Fruit fly (Drosophila melanogaster) whole organism, pupa: ENCODE measurements around the gene CG13045.

ENCODE experiments used
- CG10348 ChIP-seq: fragments of 200-800 bp; sonication (Bioruptor generic); IDR thresholded peaks from 2 replicates; pipeline ENCODE4 v1.3.6; 2022; ENCODE audit warnings: missing biosample characterization, missing genetic modification characterization
- CG12605 ChIP-seq: fragments of 200-800 bp; sonication (Bioruptor generic); IDR thresholded peaks from 2 replicates; pipeline ENCODE4 v1.3.6; 2022; ENCODE audit warnings: missing biosample characterization, missing genetic modification characterization
- CG13204 ChIP-seq: fragments of 200-800 bp; sonication (Bioruptor generic); optimal IDR thresholded peaks from 2 replicates; lab custom pipeline; 2018; ENCODE audit warnings: missing biosample characterization, mild to moderate bottlenecking, missing genetic modification characterization, moderate library complexity
- CG14655 ChIP-seq: fragments of 200-800 bp; sonication (Bioruptor generic); optimal IDR thresholded peaks from 3 replicates; lab custom pipeline; 2017; ENCODE audit warnings: mild to moderate bottlenecking, missing biosample characterization, missing genetic modification reagents, missing genetic modification characterization
- CG15710 ChIP-seq: fragments of 200-800 bp; sonication (Bioruptor generic); optimal IDR thresholded peaks from 2 replicates; lab custom pipeline; 2018; ENCODE audit warnings: missing biosample characterization, mild to moderate bottlenecking, missing genetic modification characterization, moderate library complexity
- CG17806 ChIP-seq: fragments of 200-800 bp; sonication (Bioruptor generic); optimal IDR thresholded peaks from 2 replicates; lab custom pipeline; 2018; ENCODE audit warnings: missing biosample characterization, mild to moderate bottlenecking, missing genetic modification characterization, moderate library complexity
- CG32121 ChIP-seq: fragments of 200-800 bp; sonication (Bioruptor generic); IDR thresholded peaks from 2 replicates; pipeline ENCODE4 v1.3.6; 2022; ENCODE audit warnings: missing biosample characterization, missing genetic modification characterization
- CG34367 ChIP-seq: fragments of 200-800 bp; sonication (Bioruptor generic); optimal IDR thresholded peaks from 2 replicates; lab custom pipeline; 2018; ENCODE audit warnings: missing biosample characterization, mild to moderate bottlenecking, missing genetic modification characterization
- CG4496 ChIP-seq: fragments of 200-800 bp; sonication (Bioruptor generic); IDR thresholded peaks from 3 replicates; pipeline ENCODE4 v1.3.6; 2022; ENCODE audit warnings: missing biosample characterization, missing genetic modification characterization
- CG8159 ChIP-seq: fragments of 200-800 bp; sonication (Bioruptor generic); optimal IDR thresholded peaks from 3 replicates; lab custom pipeline; 2018; ENCODE audit warnings: missing biosample characterization, mild to moderate bottlenecking, missing genetic modification characterization, moderate library complexity
- CG8301 ChIP-seq: fragments of 200-800 bp; sonication (Bioruptor generic); optimal IDR thresholded peaks from 2 replicates; lab custom pipeline; 2018; ENCODE audit warnings: missing biosample characterization, mild to moderate bottlenecking, missing genetic modification characterization
- CG9948 ChIP-seq: fragments of 200-800 bp; sonication (Bioruptor generic); optimal IDR thresholded peaks from 2 replicates; lab custom pipeline; 2018; ENCODE audit warnings: missing biosample characterization, mild to moderate bottlenecking, missing genetic modification characterization, moderate library complexity
- D1 ChIP-seq: fragments of 200-800 bp; sonication (Bioruptor generic); optimal IDR thresholded peaks from 2 replicates; lab custom pipeline; 2018; ENCODE audit warnings: missing biosample characterization, mild to moderate bottlenecking, missing genetic modification characterization, moderate library complexity
- EcR ChIP-seq: fragments of 200-800 bp; sonication (Bioruptor generic); optimal IDR thresholded peaks from 3 replicates; lab custom pipeline; 2019; ENCODE audit warnings: missing biosample characterization, missing genetic modification characterization, mild to moderate bottlenecking, moderate library complexity, missing genetic modification reagents
- Ets98B ChIP-seq: fragments of 200-800 bp; sonication (Bioruptor generic); IDR thresholded peaks from 2 replicates; pipeline ENCODE4 v1.3.6; 2022; ENCODE audit warnings: missing biosample characterization, missing genetic modification characterization
- Pif1A ChIP-seq: fragments of 200-800 bp; sonication (Bioruptor generic); optimal IDR thresholded peaks from 3 replicates; lab custom pipeline; 2016; ENCODE audit warnings: missing biosample characterization, missing genetic modification characterization
- Pif1B ChIP-seq: fragments of 200-800 bp; sonication (Bioruptor generic); optimal IDR thresholded peaks from 3 replicates; lab custom pipeline; 2016; ENCODE audit warnings: missing biosample characterization, missing genetic modification characterization
- Snoo ChIP-seq: fragments of 200-800 bp; sonication (Bioruptor generic); optimal IDR thresholded peaks from 3 replicates; lab custom pipeline; 2017; ENCODE audit warnings: missing biosample characterization, mild to moderate bottlenecking, missing genetic modification characterization, inconsistent platforms
- fd96Ca ChIP-seq: fragments of 200-800 bp; sonication (Bioruptor generic); IDR thresholded peaks from 3 replicates; pipeline ENCODE4 v1.3.6; 2022; ENCODE audit warnings: missing biosample characterization, missing genetic modification characterization
- gl ChIP-seq: fragments of 200-800 bp; sonication (Bioruptor generic); optimal IDR thresholded peaks from 2 replicates; lab custom pipeline; 2018; ENCODE audit warnings: missing biosample characterization, mild to moderate bottlenecking, missing genetic modification characterization
- rn ChIP-seq: fragments of 200-800 bp; sonication (Bioruptor generic); IDR thresholded peaks from 2 replicates; pipeline ENCODE4 v1.3.6; 2022; ENCODE audit warnings: missing biosample characterization, missing genetic modification characterization

CG13045 gene

DNA sequence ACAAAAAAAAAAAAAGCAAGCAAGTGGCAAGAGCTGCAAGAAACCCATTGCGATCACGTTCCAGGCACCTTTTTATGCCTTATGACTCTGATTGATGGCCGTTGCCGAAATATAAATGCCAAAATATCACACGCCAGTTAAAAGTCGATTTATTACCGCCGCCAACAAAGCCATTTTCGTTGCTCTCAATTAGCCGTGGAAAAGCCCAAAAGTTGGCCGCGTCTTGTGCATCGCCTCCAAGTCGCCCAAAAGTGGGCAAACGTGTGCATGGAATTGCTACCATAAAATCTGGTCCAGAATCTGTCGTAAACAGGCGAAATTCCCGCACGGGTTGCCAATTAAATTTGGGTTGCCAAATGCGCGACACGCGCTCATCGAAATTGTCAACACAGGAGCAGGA, 928 bp upstream of the CG13045 start:
- no peak for TF ChIP-seq CG8301
- TF ChIP-seq CG14655 (GFP tag; lab: Kevin White, UChicago), result no peak
- no peak for TF ChIP-seq D1 (tag; lab: Kevin White, UChicago)
- TF ChIP-seq fd96Ca (GFP tag; lab: Robert Waterston, UW), result peak; percentile 19; the same call in 1 of the 3 replicates
- TF ChIP-seq CG8159 (tag; lab: Kevin White, UChicago), result no peak
- TF ChIP-seq CG13204 (GFP tag; lab: Kevin White, UChicago), result no peak
- TF ChIP-seq CG32121 (GFP tag; lab: Robert Waterston, UW), result no peak
- no peak for TF ChIP-seq CG15710
- peak; percentile 48 for TF ChIP-seq Ets98B (GFP tag; lab: Robert Waterston, UW)
- peak; percentile 13; the same call in 1 of the 3 replicates for TF ChIP-seq CG4496 (GFP tag; lab: Robert Waterston, UW)
- TF ChIP-seq Snoo (tag; lab: Kevin White, UChicago), result no peak
- TF ChIP-seq CG17806 (tag; lab: Kevin White, UChicago), result no peak

- TF ChIP-seq CG8159 (tag; lab: Kevin White, UChicago) (peak; percentile 10), CG32121 (GFP tag; lab: Robert Waterston, UW) (no peak), CG4496 (GFP tag; lab: Robert Waterston, UW) (no peak), CG9948 (tag; lab: Kevin White, UChicago) (peak; percentile 32), CG14655 (GFP tag; lab: Kevin White, UChicago) (peak; percentile 52), CG17806 (tag; lab: Kevin White, UChicago) (peak; percentile 22), Pif1A (GFP tag; lab: Kevin White, UChicago) (peak; percentile 25), EcR (GFP tag; lab: Kevin White, UChicago) (no peak), CG15710 (peak; percentile 5), CG34367 (tag; lab: Kevin White, UChicago) (peak; percentile 3), CG13204 (GFP tag; lab: Kevin White, UChicago) (no peak)
Measured at dm6 chr3L:16289067-16289466, 1.7 kb downstream of the CG13045 start.

DNA sequence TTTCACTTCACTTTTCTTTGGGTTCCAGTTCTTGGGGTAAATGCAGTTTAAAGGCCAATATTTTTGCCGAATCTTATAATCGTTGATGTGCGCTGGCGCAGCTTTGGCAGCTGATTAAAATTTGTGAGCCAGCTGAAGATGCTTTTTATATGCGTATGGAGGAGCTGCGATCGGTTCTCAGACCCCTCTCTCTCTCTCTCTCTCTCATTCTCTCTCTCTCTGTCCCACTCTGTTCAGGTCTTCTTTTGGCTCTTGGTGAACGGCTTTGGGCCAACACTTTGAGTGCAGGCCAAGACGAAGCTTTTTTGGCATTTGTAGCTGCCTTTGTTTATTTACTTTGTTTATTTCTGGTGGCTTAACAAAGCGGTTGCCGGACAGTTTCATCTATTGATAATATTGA, 2.4 kb downstream of the CG13045 start, which contains the start of gene CG13046:
CG13046 (minus strand) TSS at position 101 of the 400 bp plus-strand sequence.
- no peak for TF ChIP-seq CG14655 (GFP tag; lab: Kevin White, UChicago)
- no peak for TF ChIP-seq CG34367 (tag; lab: Kevin White, UChicago)
- TF ChIP-seq Pif1A (GFP tag; lab: Kevin White, UChicago), result no peak
- no peak for TF ChIP-seq CG4496 (GFP tag; lab: Robert Waterston, UW)

DNA sequence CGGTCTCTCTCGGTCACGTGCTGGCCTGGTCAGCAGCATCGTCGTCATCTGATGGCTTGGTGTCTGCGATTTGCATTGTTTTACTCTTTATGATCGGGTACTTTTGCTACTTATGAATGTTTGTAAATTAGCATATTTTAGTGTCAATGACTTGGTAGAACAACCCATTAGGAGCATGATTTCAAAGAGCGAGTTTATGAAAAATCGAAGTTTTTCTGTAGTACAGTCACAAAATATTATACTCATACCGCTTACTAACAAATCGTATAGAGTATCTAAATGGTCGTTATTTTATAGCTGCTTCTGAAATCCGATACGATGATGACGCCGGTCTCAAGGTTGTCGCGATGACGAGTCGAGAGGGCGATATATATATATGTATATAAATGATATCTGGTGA, 4.5 kb downstream of the CG13045 start:
- TF ChIP-seq EcR (GFP tag; lab: Kevin White, UChicago), result peak; percentile 87
- peak; percentile 33 for TF ChIP-seq CG13204 (GFP tag; lab: Kevin White, UChicago)
- peak; percentile 56 for TF ChIP-seq Pif1B
- no peak for TF ChIP-seq CG12605 (GFP tag; lab: Robert Waterston, UW)
- TF ChIP-seq CG34367 (tag; lab: Kevin White, UChicago), result peak; percentile 67
- TF ChIP-seq CG32121 (GFP tag; lab: Robert Waterston, UW), result no peak
- TF ChIP-seq CG8301, result no peak
- peak; percentile 89 for TF ChIP-seq CG8159 (tag; lab: Kevin White, UChicago)
- peak; percentile 62 for TF ChIP-seq D1 (tag; lab: Kevin White, UChicago)
- peak; percentile 53 for TF ChIP-seq gl (tag; lab: Kevin White, UChicago)
- peak; percentile 7 for TF ChIP-seq Snoo (tag; lab: Kevin White, UChicago)
- peak; percentile 70 for TF ChIP-seq CG9948 (tag; lab: Kevin White, UChicago)
- no peak for TF ChIP-seq CG4496 (GFP tag; lab: Robert Waterston, UW)
- TF ChIP-seq CG10348 (GFP tag; lab: Robert Waterston, UW), result no peak
- TF ChIP-seq rn (GFP tag; lab: Robert Waterston, UW), result no peak
- peak; percentile 76 for TF ChIP-seq CG17806 (tag; lab: Kevin White, UChicago)
- peak; percentile 27 for TF ChIP-seq CG14655 (GFP tag; lab: Kevin White, UChicago)
- TF ChIP-seq Ets98B (GFP tag; lab: Robert Waterston, UW), result no peak
- peak; percentile 65 for TF ChIP-seq Pif1A (GFP tag; lab: Kevin White, UChicago)
- no peak for TF ChIP-seq fd96Ca (GFP tag; lab: Robert Waterston, UW)
- TF ChIP-seq CG15710, result peak; percentile 86

- no peak for TF ChIP-seq CG8301
- peak; percentile 55 for TF ChIP-seq CG8159 (tag; lab: Kevin White, UChicago)
- no peak for TF ChIP-seq Pif1B
- 0 out of 3 replicates have a peak, but pooled peaks have one; percentile 17 for TF ChIP-seq CG4496 (GFP tag; lab: Robert Waterston, UW)
- TF ChIP-seq CG14655 (GFP tag; lab: Kevin White, UChicago), result peak; percentile 17
- no peak for TF ChIP-seq D1 (tag; lab: Kevin White, UChicago)
- no peak for TF ChIP-seq CG10348 (GFP tag; lab: Robert Waterston, UW)
- TF ChIP-seq EcR (GFP tag; lab: Kevin White, UChicago), result no peak
- TF ChIP-seq Pif1A (GFP tag; lab: Kevin White, UChicago), result no peak
- TF ChIP-seq Ets98B (GFP tag; lab: Robert Waterston, UW), result no peak
- TF ChIP-seq Snoo (tag; lab: Kevin White, UChicago), result no peak
- TF ChIP-seq gl (tag; lab: Kevin White, UChicago), result no peak
- TF ChIP-seq CG15710, result peak; percentile 29
- TF ChIP-seq CG9948 (tag; lab: Kevin White, UChicago), result peak; percentile 52
- TF ChIP-seq CG12605 (GFP tag; lab: Robert Waterston, UW), result no peak
- no peak for TF ChIP-seq CG13204 (GFP tag; lab: Kevin White, UChicago)
- no peak for TF ChIP-seq rn (GFP tag; lab: Robert Waterston, UW)
- peak; percentile 1 for TF ChIP-seq CG34367 (tag; lab: Kevin White, UChicago)
- TF ChIP-seq CG17806 (tag; lab: Kevin White, UChicago), result peak; percentile 33
- no peak for TF ChIP-seq fd96Ca (GFP tag; lab: Robert Waterston, UW)
- TF ChIP-seq CG32121 (GFP tag; lab: Robert Waterston, UW), result no peak
Measured at dm6 chr3L:16285346-16285911, 5.3 kb downstream of the CG13045 start, which contains the start of gene CG13047. Gene CG13047 (minus strand): TSS chr3L:16285396.
